Fruit fly (Drosophila melanogaster) whole organism, embryonic: ENCODE results near the gene CG4594.

Source experiments
- Abd-B ChIP-seq: fragments of 200-800 bp; sonication (Bioruptor generic); optimal IDR thresholded peaks from 2 replicates; lab custom pipeline; 2018; ENCODE audit warnings: missing biosample characterization, mild to moderate bottlenecking, missing genetic modification characterization, moderate library complexity
- B-H2 ChIP-seq: fragments of 200-800 bp; sonication (Bioruptor generic); optimal IDR thresholded peaks from 2 replicates; lab custom pipeline; 2018; ENCODE audit warnings: missing biosample characterization, mild to moderate bottlenecking, missing genetic modification characterization
- Bteb2 ChIP-seq: fragments of 200-800 bp; sonication (Bioruptor generic); optimal IDR thresholded peaks from 2 replicates; lab custom pipeline; 2016; ENCODE audit warnings: missing biosample characterization, missing genetic modification characterization
- CG10565 ChIP-seq: fragments of 200-800 bp; sonication (Bioruptor generic); optimal IDR thresholded peaks from 3 replicates; lab custom pipeline; 2016; ENCODE audit warnings: missing biosample characterization, mild to moderate bottlenecking, missing genetic modification characterization
- CG11695 ChIP-seq: fragments of 200-800 bp; sonication (Bioruptor generic); IDR thresholded peaks from 3 replicates; pipeline ENCODE4 v1.3.6; 2022; ENCODE audit warnings: missing biosample characterization, missing genetic modification characterization
- CG13287 ChIP-seq: fragments of 200-800 bp; sonication (Bioruptor generic); IDR thresholded peaks from 2 replicates; pipeline ENCODE4 v1.3.6; 2022; ENCODE audit warnings: missing biosample characterization, missing genetic modification characterization; ENCODE audit not compliant: partially characterized antibody
- CG13296 ChIP-seq: fragments of 200-800 bp; sonication (Bioruptor generic); optimal IDR thresholded peaks from 3 replicates; lab custom pipeline; 2018; ENCODE audit warnings: missing biosample characterization, mild to moderate bottlenecking, missing genetic modification characterization
- CG15269 ChIP-seq: fragments of 200-800 bp; sonication (Bioruptor generic); optimal IDR thresholded peaks from 2 replicates; lab custom pipeline; 2018; ENCODE audit warnings: missing biosample characterization, mild to moderate bottlenecking, missing genetic modification characterization, moderate library complexity
- CG17385 ChIP-seq: fragments of 200-800 bp; sonication (Bioruptor generic); optimal IDR thresholded peaks from 3 replicates; lab custom pipeline; 2018; ENCODE audit warnings: missing biosample characterization, mild to moderate bottlenecking, missing genetic modification characterization
- CG31365 ChIP-seq: fragments of 200-800 bp; sonication (Bioruptor generic); optimal IDR thresholded peaks from 2 replicates; lab custom pipeline; 2018; ENCODE audit warnings: missing biosample characterization, mild to moderate bottlenecking, missing genetic modification characterization
- CG33213 ChIP-seq: fragments of 200-800 bp; sonication (Bioruptor generic); optimal IDR thresholded peaks from 3 replicates; lab custom pipeline; 2016; ENCODE audit warnings: missing biosample characterization, missing genetic modification characterization
- CG33557 ChIP-seq: fragments of 200-800 bp; sonication (Bioruptor generic); optimal IDR thresholded peaks from 2 replicates; lab custom pipeline; 2019; ENCODE audit warnings: missing biosample characterization, mild to moderate bottlenecking, missing genetic modification characterization, moderate library complexity
- CG4360 ChIP-seq: fragments of 200-800 bp; sonication (Bioruptor generic); IDR thresholded peaks from 2 replicates; pipeline ENCODE4 v1.3.6; 2022; ENCODE audit warnings: missing biosample characterization, missing genetic modification characterization
- CG43689 ChIP-seq: fragments of 200-800 bp; sonication (Bioruptor generic); IDR thresholded peaks from 2 replicates; pipeline ENCODE4 v1.3.6; 2022; ENCODE audit warnings: missing biosample characterization, missing genetic modification characterization
- CG4730 ChIP-seq: fragments of 200-800 bp; sonication (Bioruptor generic); IDR thresholded peaks from 2 replicates; pipeline ENCODE4 v1.3.6; 2022; ENCODE audit warnings: missing biosample characterization, missing genetic modification characterization
- CG4820 ChIP-seq: fragments of 200-800 bp; sonication (Bioruptor generic); optimal IDR thresholded peaks from 3 replicates; lab custom pipeline; 2016; ENCODE audit warnings: missing biosample characterization, missing genetic modification characterization
- CG4854 ChIP-seq: fragments of 200-800 bp; sonication (Bioruptor generic); optimal IDR thresholded peaks from 2 replicates; lab custom pipeline; 2016; ENCODE audit warnings: missing biosample characterization, missing genetic modification characterization, inconsistent platforms
- CG6854 ChIP-seq: fragments of 200-800 bp; sonication (Bioruptor generic); optimal IDR thresholded peaks from 3 replicates; lab custom pipeline; 2017; ENCODE audit warnings: missing biosample characterization, mild to moderate bottlenecking, missing genetic modification characterization
- CG8281 ChIP-seq: fragments of 200-800 bp; sonication (Bioruptor generic); optimal IDR thresholded peaks from 2 replicates; lab custom pipeline; 2018; ENCODE audit warnings: missing biosample characterization, mild to moderate bottlenecking, missing genetic modification characterization, moderate library complexity
- CG9876 ChIP-seq: fragments of 200-800 bp; sonication (Bioruptor generic); optimal IDR thresholded peaks from 2 replicates; lab custom pipeline; 2016; ENCODE audit warnings: missing biosample characterization, missing genetic modification characterization
- CTCF ChIP-seq: fragments of 200-800 bp; sonication (Bioruptor generic); optimal IDR thresholded peaks from 2 replicates; lab custom pipeline; 2017; ENCODE audit warnings: missing biosample characterization, mild to moderate bottlenecking, missing genetic modification characterization, moderate library complexity
- Dek ChIP-seq: fragments of 200-800 bp; sonication (Bioruptor generic); optimal IDR thresholded peaks from 3 replicates; lab custom pipeline; 2019; ENCODE audit warnings: missing biosample characterization, mild to moderate bottlenecking, missing genetic modification characterization, moderate library complexity
- Drgx ChIP-seq: fragments of 200-800 bp; sonication (Bioruptor generic); IDR thresholded peaks from 2 replicates; pipeline ENCODE4 v1.3.6; 2022; ENCODE audit warnings: missing biosample characterization, missing genetic modification characterization
- ERR ChIP-seq: fragments of 200-800 bp; sonication (Bioruptor generic); optimal IDR thresholded peaks from 2 replicates; lab custom pipeline; 2016; ENCODE audit warnings: missing biosample characterization, missing genetic modification characterization
- Elba2 ChIP-seq: fragments of 200-800 bp; sonication (Bioruptor generic); optimal IDR thresholded peaks from 3 replicates; lab custom pipeline; 2016; ENCODE audit warnings: missing biosample characterization, missing genetic modification characterization
- Fer3 ChIP-seq: fragments of 200-800 bp; sonication (Bioruptor generic); optimal IDR thresholded peaks from 2 replicates; lab custom pipeline; 2018; ENCODE audit warnings: missing biosample characterization, mild to moderate bottlenecking, missing genetic modification characterization, moderate library complexity
- GATAe ChIP-seq: fragments of 200-800 bp; sonication (Bioruptor generic); conservative IDR thresholded peaks from 2 replicates; pipeline ENCODE4 v1.3.6; 2022; ENCODE audit warnings: missing biosample characterization, missing genetic modification characterization
- HmgZ ChIP-seq: fragments of 200-800 bp; sonication (Bioruptor generic); optimal IDR thresholded peaks from 2 replicates; lab custom pipeline; 2018; ENCODE audit warnings: missing biosample characterization, mild to moderate bottlenecking, missing genetic modification characterization
- Hr39 ChIP-seq: fragments of >200 bp; optimal IDR thresholded peaks from 2 replicates; lab custom pipeline; 2017
- Hr78 ChIP-seq, 2 experiments: fragments of 200-800 bp in 1 of 2; fragments of >200 bp in 1 of 2; sonication (Bioruptor generic) in 1 of 2; optimal IDR thresholded peaks; 2 replicates each; lab custom pipeline; 2017 to 2019; ENCODE audit warnings: missing biosample characterization in 2 of 2, missing genetic modification characterization in 2 of 2, mild to moderate bottlenecking in 1 of 2, moderate library complexity in 1 of 2
- Mad ChIP-seq: fragments of 200-800 bp; sonication (Bioruptor generic); optimal IDR thresholded peaks from 2 replicates; lab custom pipeline; 2016; ENCODE audit warnings: missing biosample characterization, missing genetic modification characterization
- Pdp1 ChIP-seq, 2 experiments: fragments of 200-800 bp; sonication (Bioruptor generic); optimal IDR thresholded peaks; 3 replicates each; lab custom pipeline; 2016; ENCODE audit warnings: missing biosample characterization in 2 of 2, missing genetic modification characterization in 2 of 2, mild to moderate bottlenecking in 1 of 2, moderate library complexity in 1 of 2
- amos ChIP-seq: fragments of 200-800 bp; sonication (Bioruptor generic); IDR thresholded peaks from 2 replicates; pipeline ENCODE4 v1.3.6; 2022; ENCODE audit warnings: missing biosample characterization, missing genetic modification characterization; ENCODE audit not compliant: partially characterized antibody
- ci ChIP-seq: fragments of 200-800 bp; sonication (Bioruptor generic); IDR thresholded peaks from 3 replicates; pipeline ENCODE4 v1.3.6; 2022; ENCODE audit warnings: missing biosample characterization, missing genetic modification characterization
- crp ChIP-seq, 2 experiments: fragments of 200-800 bp; sonication (Bioruptor generic); optimal IDR thresholded peaks; 2 replicates in 1 of 2; 3 replicates in 1 of 2; lab custom pipeline; 2017; ENCODE audit warnings: missing biosample characterization in 2 of 2, missing genetic modification characterization in 2 of 2, mild to moderate bottlenecking in 1 of 2, moderate library complexity in 1 of 2
- fd96Cb ChIP-seq: fragments of 200-800 bp; sonication (Bioruptor generic); optimal IDR thresholded peaks from 2 replicates; lab custom pipeline; 2018; ENCODE audit warnings: missing biosample characterization, mild to moderate bottlenecking, missing genetic modification characterization, moderate library complexity
- grau ChIP-seq: fragments of 200-800 bp; optimal IDR thresholded peaks from 3 replicates; lab custom pipeline; 2019; ENCODE audit warnings: missing biosample characterization, mild to moderate bottlenecking, missing genetic modification characterization, moderate library complexity
- gro ChIP-seq: fragments of 200-800 bp; sonication (Bioruptor generic); optimal IDR thresholded peaks from 2 replicates; lab custom pipeline; 2016; ENCODE audit warnings: missing biosample characterization, missing genetic modification characterization
- gsb-n ChIP-seq: fragments of 200-800 bp; sonication (Bioruptor generic); optimal IDR thresholded peaks from 3 replicates; lab custom pipeline; 2018; ENCODE audit warnings: missing biosample characterization, mild to moderate bottlenecking, missing genetic modification characterization
- lov ChIP-seq, 2 experiments: fragments of 200-800 bp in 1 of 2; fragments of >200 bp in 1 of 2; sonication (Bioruptor generic) in 1 of 2; IDR thresholded peaks in 1 of 2; optimal IDR thresholded peaks in 1 of 2; 2 replicates in 1 of 2; 3 replicates in 1 of 2; pipeline versions ENCODE4 v1.3.6 to Lab custom; 2017 to 2022; ENCODE audit warnings: missing biosample characterization in 1 of 2, missing genetic modification characterization in 1 of 2
- mirr ChIP-seq: fragments of 200-800 bp; sonication (Bioruptor generic); optimal IDR thresholded peaks from 3 replicates; lab custom pipeline; 2018; ENCODE audit warnings: missing biosample characterization, mild to moderate bottlenecking, missing genetic modification characterization
- nau ChIP-seq: fragments of 200-800 bp; sonication (Bioruptor generic); optimal IDR thresholded peaks from 3 replicates; lab custom pipeline; 2017; ENCODE audit warnings: missing biosample characterization, mild to moderate bottlenecking, missing genetic modification characterization, missing genetic modification reagents
- odd ChIP-seq: fragments of 200-800 bp; sonication (Bioruptor generic); optimal IDR thresholded peaks from 2 replicates; lab custom pipeline; 2017; ENCODE audit warnings: missing biosample characterization, mild to moderate bottlenecking, missing genetic modification characterization
- pnt ChIP-seq: fragments of 200-800 bp; sonication (Bioruptor generic); optimal IDR thresholded peaks from 3 replicates; lab custom pipeline; 2016; ENCODE audit warnings: missing biosample characterization, missing genetic modification characterization
- row ChIP-seq: fragments of 200-800 bp; sonication (Bioruptor generic); IDR thresholded peaks from 3 replicates; pipeline ENCODE4 v1.3.6; 2022; ENCODE audit warnings: missing biosample characterization, missing genetic modification characterization
- shn ChIP-seq: fragments of 200-800 bp; sonication (Bioruptor generic); optimal IDR thresholded peaks from 3 replicates; lab custom pipeline; 2016; ENCODE audit warnings: missing biosample characterization, missing genetic modification characterization
- sisA ChIP-seq: fragments of 200-800 bp; sonication (Bioruptor generic); IDR thresholded peaks from 2 replicates; pipeline ENCODE4 v1.3.6; 2022; ENCODE audit warnings: missing biosample characterization, missing genetic modification characterization
- slou ChIP-seq: fragments of 200-800 bp; sonication (Bioruptor generic); optimal IDR thresholded peaks from 3 replicates; lab custom pipeline; 2016; ENCODE audit warnings: missing biosample characterization, missing genetic modification characterization
- tll ChIP-seq, 2 experiments: fragments of 200-800 bp in 1 of 2; fragments of >200 bp in 1 of 2; sonication (Bioruptor generic) in 1 of 2; optimal IDR thresholded peaks; 2 replicates each; lab custom pipeline; 2017 to 2019; ENCODE audit warnings: missing biosample characterization in 2 of 2, missing genetic modification characterization in 2 of 2, mild to moderate bottlenecking in 1 of 2, moderate library complexity in 1 of 2
- ttk ChIP-seq: fragments of 200-800 bp; sonication (Bioruptor generic); IDR thresholded peaks from 2 replicates; pipeline ENCODE4 v2.1.2; 2022; ENCODE audit warnings: missing biosample characterization, missing genetic modification characterization
- twi ChIP-seq: fragments of 200-800 bp; optimal IDR thresholded peaks from 2 replicates; lab custom pipeline; 2019; ENCODE audit warnings: missing biosample characterization, mild to moderate bottlenecking, missing genetic modification characterization, moderate library complexity
- yki ChIP-seq: fragments of >200 bp; optimal IDR thresholded peaks from 3 replicates; lab custom pipeline; 2018

Gene CG4594

DNA sequence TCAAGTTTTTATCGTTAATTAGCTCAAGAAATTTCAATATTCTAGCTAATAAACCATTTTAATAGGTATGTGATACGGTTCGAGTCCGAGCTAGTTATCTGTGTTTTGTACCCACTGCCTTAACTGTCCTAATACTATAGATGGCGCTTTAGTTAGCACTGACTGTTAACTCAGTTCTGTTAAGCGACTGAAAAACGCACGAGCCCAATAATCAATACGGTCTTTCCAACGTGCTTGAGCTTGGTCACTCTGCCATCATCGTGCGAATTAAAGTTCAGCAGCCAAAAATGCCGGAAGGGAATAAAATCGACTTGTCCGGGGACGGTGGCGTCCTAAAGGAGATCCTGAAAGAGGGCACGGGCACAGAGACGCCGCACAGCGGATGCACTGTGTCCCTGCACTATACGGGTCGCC lies 32.1 kb upstream of the CG4594 start, which contains the start of gene Fkbp59 (continued):
- no peak for TF ChIP-seq Dek (tag; lab: Kevin White, UChicago)
- no peak for TF ChIP-seq CG4854 (GFP tag; lab: Kevin White, UChicago)
- TF ChIP-seq grau = peak; percentile 22
- no peak for TF ChIP-seq pnt
- no peak for TF ChIP-seq Mad (GFP tag; lab: Kevin White, UChicago)
- no peak for TF ChIP-seq CG13296 (GFP tag; lab: Kevin White, UChicago)
- TF ChIP-seq CG4730 (GFP tag; lab: Robert Waterston, UW) = no peak
- TF ChIP-seq Hr78 (GFP tag; optimal IDR thresholded peaks at IDR 0.05; lab: Kevin White, UChicago) = no peak
- TF ChIP-seq Fer3 (tag; lab: Kevin White, UChicago) = no peak
- no peak for TF ChIP-seq CG6854 (GFP tag; lab: Kevin White, UChicago)
- TF ChIP-seq amos (GFP tag; lab: Robert Waterston, UW) = no peak; the same call in 1 of the 2 replicates
- TF ChIP-seq ERR (GFP tag; lab: Kevin White, UChicago) = no peak
- no peak for TF ChIP-seq mirr (GFP tag; lab: Kevin White, UChicago)
- TF ChIP-seq fd96Cb (tag; lab: Kevin White, UChicago) = no peak
- no peak for TF ChIP-seq odd (GFP tag; lab: Kevin White, UChicago)
- TF ChIP-seq lov (optimal IDR thresholded peaks at IDR 0.05; lab: Kevin White, UChicago) = no peak
- no peak for TF ChIP-seq lov (GFP tag; IDR thresholded peaks at IDR 0.05; lab: Robert Waterston, UW)
- no peak for TF ChIP-seq CG8281 (tag; lab: Kevin White, UChicago)
- no peak for TF ChIP-seq yki (lab: Kevin White, UChicago)
- TF ChIP-seq ttk (GFP tag; lab: Robert Waterston, UW) = no peak
- TF ChIP-seq CG4360 (GFP tag; lab: Robert Waterston, UW) = no peak
- peak; percentile 24 for TF ChIP-seq B-H2 (GFP tag; lab: Kevin White, UChicago)
- TF ChIP-seq gro = peak; percentile 21
- TF ChIP-seq tll (GFP tag; optimal IDR thresholded peaks at IDR 0.05; lab: Kevin White, UChicago) = no peak
- TF ChIP-seq Pdp1 (GFP tag; optimal IDR thresholded peaks at IDR 0.05; lab: Kevin White, UChicago) = no peak
- no peak for TF ChIP-seq CG4820 (GFP tag; lab: Kevin White, UChicago)
- no peak for TF ChIP-seq CG33557
- no peak for TF ChIP-seq CG9876 (GFP tag; lab: Kevin White, UChicago)
- TF ChIP-seq gsb-n (tag; lab: Kevin White, UChicago) = no peak
- TF ChIP-seq CG10565 (GFP tag; lab: Kevin White, UChicago) = no peak
- TF ChIP-seq Elba2 (GFP tag; lab: Kevin White, UChicago) = no peak
- no peak for TF ChIP-seq Hr39 (lab: Kevin White, UChicago)
- TF ChIP-seq sisA (GFP tag; lab: Robert Waterston, UW) = no peak
- TF ChIP-seq ci (GFP tag; lab: Robert Waterston, UW) = no peak
- no peak for TF ChIP-seq Drgx (GFP tag; lab: Robert Waterston, UW)
- TF ChIP-seq CG31365 (tag; lab: Kevin White, UChicago) = peak; percentile 19
- TF ChIP-seq Abd-B (GFP tag; lab: Kevin White, UChicago) = no peak
- no peak for TF ChIP-seq twi (tag; lab: Kevin White, UChicago)
- TF ChIP-seq CG13287 (GFP tag; lab: Robert Waterston, UW) = peak; percentile 82
- TF ChIP-seq row (GFP tag; lab: Robert Waterston, UW) = no peak; the same call in 2 of the 3 replicates
- TF ChIP-seq CG15269 = no peak
- TF ChIP-seq crp (GFP tag; optimal IDR thresholded peaks at IDR 0.05; lab: Kevin White, UChicago) = no peak
- TF ChIP-seq nau (GFP tag; lab: Kevin White, UChicago) = no peak
- TF ChIP-seq GATAe = no peak
- no peak for TF ChIP-seq Bteb2 (GFP tag; lab: Kevin White, UChicago)
- TF ChIP-seq CG43689 = no peak
- peak; percentile 95 for TF ChIP-seq CTCF (GFP tag; lab: Kevin White, UChicago)
- TF ChIP-seq HmgZ (tag; lab: Kevin White, UChicago) = peak; percentile 60
- no peak for TF ChIP-seq CG11695 (GFP tag; lab: Robert Waterston, UW)
- peak; percentile 38 for TF ChIP-seq CG33213 (GFP tag; lab: Kevin White, UChicago)
- TF ChIP-seq CG17385 = no peak
- TF ChIP-seq slou (GFP tag; lab: Kevin White, UChicago) = no peak
- no peak for TF ChIP-seq shn
